Worm (Caenorhabditis elegans): ENCODE measurements around the gene fut-1.

fut-1 gene

DNA sequence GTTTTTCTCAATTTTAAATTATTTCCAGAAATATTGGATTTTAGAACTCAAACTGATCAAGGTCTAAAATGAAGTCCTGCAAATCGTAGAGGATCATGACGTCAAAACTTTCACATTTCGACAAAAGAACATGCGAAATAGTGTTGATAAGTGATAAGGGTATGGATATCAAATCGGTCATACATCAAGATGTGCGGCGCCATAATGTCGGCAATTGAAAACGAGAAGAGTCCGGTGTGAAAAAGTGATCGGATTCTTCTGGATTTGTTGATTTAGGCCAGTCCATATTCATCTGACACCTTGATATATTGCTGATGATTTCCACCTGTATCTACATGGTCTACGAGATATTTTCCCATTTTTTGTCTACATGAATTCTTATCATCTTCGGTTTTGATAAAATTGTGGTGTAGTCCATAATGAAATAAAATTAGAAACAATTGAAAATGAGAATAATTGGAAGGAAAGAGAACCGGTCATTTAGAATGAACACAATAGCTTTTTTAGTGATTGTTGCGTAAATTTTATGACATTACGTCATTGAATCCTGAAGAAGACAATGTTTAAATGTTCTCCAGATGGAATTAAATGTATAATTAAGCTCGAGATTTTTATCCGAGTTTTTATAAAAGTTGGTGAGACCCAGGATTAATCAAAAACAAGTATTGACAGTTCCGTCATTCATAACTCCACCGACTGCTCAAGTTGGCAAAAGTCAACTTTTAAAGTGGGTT is 28.3 kb downstream of the fut-1 start:
- no peak for TF ChIP-seq unc-62 (GFP tag; optimal IDR thresholded peaks at IDR 0.05)

DNA sequence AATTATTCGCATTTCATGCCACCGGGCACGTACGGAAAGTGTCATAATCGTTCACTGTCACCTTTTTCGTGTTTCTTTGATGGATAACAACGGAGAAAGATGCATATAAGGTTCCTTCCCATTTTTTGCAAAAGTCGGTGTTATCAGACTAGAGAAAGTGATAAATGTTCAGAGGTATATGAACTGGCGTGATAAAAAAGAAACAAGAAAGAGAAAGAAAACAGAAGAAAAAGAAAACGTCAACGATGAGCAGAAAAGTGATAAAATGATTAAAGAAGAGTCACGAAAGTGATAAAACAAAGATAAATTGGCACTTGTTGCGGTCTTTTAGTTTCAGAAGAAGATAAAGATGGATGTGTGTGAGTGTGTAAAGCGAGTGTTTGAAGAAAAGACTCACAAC is 29.1 kb downstream of the fut-1 start:
- no peak for TF ChIP-seq unc-62 (GFP tag; optimal IDR thresholded peaks at IDR 0.05)

DNA sequence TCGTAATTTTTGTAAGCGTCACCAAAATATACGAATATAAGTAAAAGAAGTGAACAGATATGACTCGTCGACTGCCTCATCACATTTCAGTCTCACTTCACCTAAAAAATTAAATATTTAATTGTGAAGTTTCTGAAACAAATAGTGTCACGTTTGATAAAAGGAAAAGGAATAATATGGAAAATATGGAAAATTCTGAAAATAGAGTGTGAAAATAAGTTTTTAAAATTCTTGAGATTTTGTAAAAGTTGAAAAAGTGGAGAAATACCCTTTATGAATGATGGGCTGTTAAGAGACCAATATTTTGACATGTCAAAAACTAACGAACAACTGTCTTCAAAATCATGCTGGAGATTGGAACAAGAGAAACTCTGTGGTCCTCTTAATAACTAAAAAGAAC is 32.7 kb downstream of the fut-1 start, which contains the start of gene T01B7.9:
TSS of gene T01B7.9 (minus strand) at position 101 of the 400 bp plus-strand sequence.
- TF ChIP-seq unc-62 (GFP tag; optimal IDR thresholded peaks at IDR 0.05): no peak

DNA sequence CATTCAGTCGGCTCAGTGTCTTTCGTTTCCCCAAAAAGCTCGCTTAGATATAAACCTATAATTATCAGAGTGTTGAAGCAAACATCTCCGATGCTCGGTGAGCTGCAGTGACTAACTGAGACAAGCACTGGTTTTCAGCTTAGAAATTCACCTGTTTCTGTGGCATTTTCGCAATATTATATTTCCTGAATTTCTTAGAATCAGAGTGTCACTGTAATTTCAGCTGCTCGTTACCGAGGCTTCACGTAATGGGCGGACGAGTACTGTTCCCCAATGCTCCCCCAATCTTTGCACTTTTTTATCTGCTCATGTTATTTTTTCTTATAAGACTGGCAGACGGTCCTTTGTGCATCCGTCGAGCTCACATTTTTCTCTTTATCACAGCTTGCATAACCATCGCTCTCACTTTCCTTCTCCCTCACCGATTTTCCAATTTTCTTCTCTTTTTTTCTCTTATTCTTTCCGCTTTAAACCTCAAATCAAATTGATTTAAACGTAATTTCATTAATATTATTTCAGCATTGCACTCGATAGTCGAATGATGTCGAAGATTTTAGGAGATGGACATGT is 37.4 kb downstream of the fut-1 start, which contains the start of gene trcs-2:
TSS of gene trcs-2 (plus strand) at position 520 of the 570 bp plus-strand sequence.
- TF ChIP-seq unc-62 (GFP tag; optimal IDR thresholded peaks at IDR 0.05): no peak

DNA sequence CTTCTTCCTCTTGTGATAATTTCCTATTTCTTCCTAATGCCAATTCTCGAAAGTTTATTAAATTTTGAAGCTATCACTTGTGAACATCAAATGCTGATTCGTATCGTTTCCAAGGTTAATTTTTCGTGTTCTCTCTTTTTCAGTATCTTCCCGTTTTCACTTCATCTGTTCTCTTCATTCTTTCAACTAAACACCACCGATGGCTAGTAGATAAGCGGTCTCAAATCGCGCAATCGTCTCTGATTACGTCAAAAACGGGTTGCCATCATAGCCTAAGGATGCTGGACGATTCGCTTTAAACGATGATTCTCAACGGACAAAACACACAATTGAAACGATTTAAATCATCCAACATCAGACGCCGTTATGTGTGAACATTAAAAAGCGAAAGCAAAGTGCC is 41.8 kb downstream of the fut-1 start:
- TF ChIP-seq unc-62 (GFP tag; optimal IDR thresholded peaks at IDR 0.05): no peak

DNA sequence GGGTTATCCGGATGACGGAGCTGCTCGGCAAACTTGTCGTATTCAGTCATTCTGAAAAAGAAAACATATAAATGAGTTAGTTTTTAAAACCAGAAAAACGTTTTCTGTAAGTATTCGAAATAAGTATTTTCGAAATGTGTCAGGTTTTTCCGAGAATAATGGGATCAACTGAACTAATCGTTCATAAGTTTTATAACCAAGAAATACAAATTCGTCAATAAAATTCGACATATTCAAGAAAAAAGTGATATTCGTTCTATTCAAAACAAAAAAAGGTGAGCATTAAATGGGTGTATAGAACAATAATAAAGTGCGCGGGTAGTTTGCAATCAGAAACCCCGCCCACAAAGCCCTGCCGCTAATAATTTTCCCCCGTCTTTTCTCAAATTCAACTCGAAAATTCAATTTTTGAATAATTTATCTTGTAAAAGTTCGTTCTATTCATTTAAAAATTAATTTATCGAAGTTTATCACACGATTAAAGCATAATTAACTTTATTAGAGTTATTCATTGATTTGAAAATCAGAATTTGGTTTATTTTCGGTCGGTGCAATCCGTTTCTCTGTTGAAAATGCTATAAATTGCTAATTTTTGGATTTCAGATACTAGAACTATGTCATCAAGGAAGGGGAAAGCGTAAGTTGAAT is 43.0 kb downstream of the fut-1 start, which contains the start of the genes cyn-11 and T01B7.5:
TSS of gene cyn-11 (minus strand) at position 51 of the 648 bp plus-strand sequence.
TSS of gene T01B7.5 (plus strand) at position 598 of the 648 bp plus-strand sequence.
- TF ChIP-seq unc-62 (GFP tag; optimal IDR thresholded peaks at IDR 0.05): no peak

DNA sequence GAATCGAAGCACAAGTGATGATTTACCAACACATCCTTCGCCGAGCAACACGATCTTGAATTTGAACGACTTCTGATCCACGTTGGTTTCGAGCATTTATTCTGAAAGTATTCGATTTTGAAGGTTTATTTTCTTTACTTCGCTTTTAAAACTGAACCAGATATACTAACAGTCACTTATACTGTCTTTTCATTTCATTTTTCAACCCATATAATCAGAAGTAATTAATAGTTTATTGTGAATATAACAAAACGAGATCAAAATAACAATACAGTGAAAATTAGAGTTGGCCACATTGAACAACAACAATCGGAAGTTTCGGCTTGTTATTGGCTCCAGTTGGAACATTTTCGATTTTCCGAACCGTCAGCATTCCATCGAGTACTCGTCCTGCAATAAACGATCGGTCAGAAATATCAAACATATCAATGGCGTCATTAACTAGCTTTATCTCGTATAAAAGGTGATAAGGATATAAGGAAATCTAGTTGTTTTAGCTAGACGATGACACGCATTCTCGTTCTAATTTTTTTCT is 44.4 kb downstream of the fut-1 start, which contains the start of the genes rab-21 and T01B7.13:
TSS of gene rab-21 (minus strand) at position 101 of the 535 bp plus-strand sequence.
TSS of gene T01B7.13 (plus strand) at position 485 of the 535 bp plus-strand sequence.
- TF ChIP-seq unc-62 (GFP tag; optimal IDR thresholded peaks at IDR 0.05): no peak

DNA sequence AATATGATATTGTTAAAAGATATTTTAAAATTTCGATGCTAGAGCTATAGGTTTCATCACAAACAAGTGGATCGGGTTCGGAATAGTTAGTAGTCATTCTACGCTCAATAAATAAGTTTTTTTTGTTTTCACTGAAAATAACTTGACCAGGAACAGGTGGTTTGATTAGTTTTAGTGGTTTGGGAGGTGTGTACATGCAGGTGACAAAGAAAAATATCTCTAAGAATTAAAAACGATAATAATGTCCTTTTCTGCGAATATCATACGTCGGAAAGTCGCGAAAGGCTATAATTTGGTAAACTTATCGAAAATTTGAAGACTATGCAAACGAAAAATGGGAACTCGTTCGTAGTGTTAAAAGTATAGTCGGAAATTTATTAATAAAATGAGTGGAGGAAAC is 49.1 kb downstream of the fut-1 start, which contains the start of gene srg-15:
TSS of gene srg-15 (minus strand) at position 101 of the 400 bp plus-strand sequence.
- TF ChIP-seq unc-62 (GFP tag; optimal IDR thresholded peaks at IDR 0.05): no peak

DNA sequence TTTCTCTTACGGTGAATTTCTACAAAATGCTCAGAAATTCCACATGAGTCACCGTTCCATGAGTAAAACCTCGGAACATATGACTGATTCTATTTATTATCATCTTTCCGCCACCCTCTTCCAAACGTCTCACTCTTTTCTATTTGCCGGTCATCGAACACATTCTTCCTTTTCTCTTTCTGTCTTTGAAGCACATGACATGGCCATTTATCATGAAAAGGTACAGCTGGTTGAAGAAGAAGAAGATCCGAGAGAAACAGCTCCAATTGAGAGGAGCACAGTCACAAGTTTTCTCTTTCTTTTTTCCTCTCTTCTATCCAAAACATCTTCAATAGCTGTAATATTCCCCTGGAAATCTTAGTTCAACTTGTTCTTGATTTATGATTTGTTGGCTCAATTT is 52.4 kb downstream of the fut-1 start, which contains the start of gene cup-16:
TSS of gene cup-16 (plus strand) at position 132 of the 400 bp plus-strand sequence.
- TF ChIP-seq unc-62 (GFP tag; optimal IDR thresholded peaks at IDR 0.05): no peak

DNA sequence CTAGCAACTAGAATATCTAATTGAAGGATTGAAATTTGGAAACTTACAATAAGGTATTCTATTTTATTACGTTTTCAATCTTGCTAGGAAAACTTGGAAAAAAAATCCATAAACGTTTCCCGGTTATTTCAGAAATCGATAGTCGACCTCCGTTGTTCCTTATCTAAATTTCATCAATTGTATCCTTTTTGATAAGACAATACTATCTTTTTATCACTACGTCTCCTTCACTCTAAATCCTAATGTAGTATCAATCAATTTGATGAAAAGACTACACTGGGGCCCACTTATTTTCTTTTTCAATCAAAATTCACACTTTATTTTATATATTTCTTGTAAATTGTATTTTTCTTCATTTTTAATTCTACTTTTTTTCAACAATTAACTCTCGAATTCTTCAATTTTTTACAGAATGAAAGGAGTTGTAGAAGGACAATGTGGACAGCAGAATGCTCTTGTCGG is 54.9 kb downstream of the fut-1 start, which contains the start of gene prx-5:
TSS of gene prx-5 (plus strand) at position 412 of the 462 bp plus-strand sequence.
- TF ChIP-seq unc-62 (GFP tag; optimal IDR thresholded peaks at IDR 0.05): no peak
